Fruit fly (Drosophila melanogaster) whole organism, embryonic: Measurements from ENCODE around the gene TTLL15.
A peak's percentile ranks its signal among the peaks of the same experiment; 100 is the strongest.

Experiments
- Atf-2 ChIP-seq: fragments of 200-800 bp; sonication (Bioruptor generic); optimal IDR thresholded peaks from 2 replicates; lab custom pipeline; 2016; ENCODE audit warnings: missing biosample characterization, missing genetic modification characterization
- BtbVII ChIP-seq: fragments of 200-800 bp; sonication (Bioruptor generic); optimal IDR thresholded peaks from 3 replicates; lab custom pipeline; 2017; ENCODE audit warnings: missing biosample characterization, mild to moderate bottlenecking, missing genetic modification characterization
- CG11504 ChIP-seq: fragments of 200-800 bp; sonication (Bioruptor generic); optimal IDR thresholded peaks from 3 replicates; lab custom pipeline; 2019; ENCODE audit warnings: missing biosample characterization, mild to moderate bottlenecking, missing genetic modification characterization, moderate library complexity
- CG12104 ChIP-seq: fragments of 200-800 bp; sonication (Bioruptor generic); optimal IDR thresholded peaks from 3 replicates; lab custom pipeline; 2016; ENCODE audit warnings: missing biosample characterization, missing genetic modification characterization
- CG12942 ChIP-seq: fragments of 200-800 bp; sonication (Bioruptor generic); optimal IDR thresholded peaks from 3 replicates; lab custom pipeline; 2016; ENCODE audit warnings: missing biosample characterization, missing genetic modification characterization
- CG14710 ChIP-seq: fragments of 200-800 bp; sonication (Bioruptor generic); optimal IDR thresholded peaks from 3 replicates; lab custom pipeline; 2019; ENCODE audit warnings: missing biosample characterization, mild to moderate bottlenecking, missing genetic modification characterization, moderate library complexity
- CG15011 ChIP-seq: fragments of 200-800 bp; sonication (Bioruptor generic); optimal IDR thresholded peaks from 3 replicates; lab custom pipeline; 2018; ENCODE audit warnings: missing biosample characterization, mild to moderate bottlenecking, missing genetic modification characterization
- CG15269 ChIP-seq: fragments of 200-800 bp; sonication (Bioruptor generic); optimal IDR thresholded peaks from 2 replicates; lab custom pipeline; 2018; ENCODE audit warnings: missing biosample characterization, mild to moderate bottlenecking, missing genetic modification characterization, moderate library complexity
- CG15696 ChIP-seq: fragments of 200-800 bp; sonication (Bioruptor generic); optimal IDR thresholded peaks from 2 replicates; lab custom pipeline; 2019; ENCODE audit warnings: missing biosample characterization, mild to moderate bottlenecking, missing genetic modification characterization, moderate library complexity
- CG2129 ChIP-seq: fragments of 200-800 bp; sonication (Bioruptor generic); IDR thresholded peaks from 2 replicates; pipeline ENCODE4 v1.3.6; 2022; ENCODE audit warnings: missing biosample characterization, missing genetic modification characterization; ENCODE audit not compliant: partially characterized antibody
- CG30403 ChIP-seq: fragments of 200-800 bp; sonication (Bioruptor generic); optimal IDR thresholded peaks from 3 replicates; lab custom pipeline; 2016; ENCODE audit warnings: missing biosample characterization, missing genetic modification characterization
- CG30431 ChIP-seq: fragments of 200-800 bp; sonication (Bioruptor generic); optimal IDR thresholded peaks from 2 replicates; lab custom pipeline; 2017; ENCODE audit warnings: missing biosample characterization, missing genetic modification characterization
- CG31441 ChIP-seq: fragments of 200-800 bp; sonication (Bioruptor generic); IDR thresholded peaks from 2 replicates; pipeline ENCODE4 v1.3.6; 2022; ENCODE audit warnings: missing biosample characterization, missing genetic modification characterization
- CG33213 ChIP-seq: fragments of 200-800 bp; sonication (Bioruptor generic); optimal IDR thresholded peaks from 3 replicates; lab custom pipeline; 2016; ENCODE audit warnings: missing biosample characterization, missing genetic modification characterization
- CG3847 ChIP-seq: fragments of 200-800 bp; sonication (Bioruptor generic); IDR thresholded peaks from 2 replicates; pipeline ENCODE4 v1.3.6; 2022; ENCODE audit warnings: missing biosample characterization, missing genetic modification characterization
- CG5245 ChIP-seq: fragments of 200-800 bp; sonication (Bioruptor generic); optimal IDR thresholded peaks from 3 replicates; lab custom pipeline; 2016; ENCODE audit warnings: missing biosample characterization, missing genetic modification characterization
- CG7963 ChIP-seq: fragments of 200-800 bp; sonication (Bioruptor generic); IDR thresholded peaks from 3 replicates; pipeline ENCODE4 v1.3.6; 2022; ENCODE audit warnings: missing biosample characterization, missing genetic modification characterization; ENCODE audit not compliant: partially characterized antibody
- CG7987 ChIP-seq: fragments of 200-800 bp; sonication (Bioruptor generic); optimal IDR thresholded peaks from 2 replicates; lab custom pipeline; 2018; ENCODE audit warnings: missing biosample characterization, mild to moderate bottlenecking, missing genetic modification characterization, moderate library complexity
- CG8359 ChIP-seq: fragments of 200-800 bp; sonication (Bioruptor generic); optimal IDR thresholded peaks from 2 replicates; lab custom pipeline; 2017; ENCODE audit warnings: missing biosample characterization, mild to moderate bottlenecking, missing genetic modification characterization, borderline replicate concordance
- CG8478 ChIP-seq: fragments of >200 bp; optimal IDR thresholded peaks from 2 replicates; lab custom pipeline; 2018
- CG8924 ChIP-seq: fragments of 200-800 bp; optimal IDR thresholded peaks from 3 replicates; lab custom pipeline; 2019; ENCODE audit warnings: missing biosample characterization, mild to moderate bottlenecking, missing genetic modification characterization, moderate library complexity
- CG9727 ChIP-seq: fragments of 200-800 bp; sonication (Bioruptor generic); optimal IDR thresholded peaks from 3 replicates; lab custom pipeline; 2017; ENCODE audit warnings: missing biosample characterization, mild to moderate bottlenecking, missing genetic modification characterization
- CrebB ChIP-seq: fragments of 200-800 bp; sonication (Bioruptor generic); optimal IDR thresholded peaks from 3 replicates; lab custom pipeline; 2018; ENCODE audit warnings: missing biosample characterization, mild to moderate bottlenecking, missing genetic modification characterization
- D19A ChIP-seq: fragments of 200-800 bp; optimal IDR thresholded peaks from 3 replicates; lab custom pipeline; 2019; ENCODE audit warnings: missing biosample characterization, mild to moderate bottlenecking, missing genetic modification characterization, moderate library complexity
- Dad ChIP-seq: fragments of 200-800 bp; sonication (Bioruptor generic); optimal IDR thresholded peaks from 3 replicates; lab custom pipeline; 2016; ENCODE audit warnings: missing biosample characterization, missing genetic modification characterization
- Fer3 ChIP-seq: fragments of 200-800 bp; sonication (Bioruptor generic); optimal IDR thresholded peaks from 2 replicates; lab custom pipeline; 2018; ENCODE audit warnings: missing biosample characterization, mild to moderate bottlenecking, missing genetic modification characterization, moderate library complexity
- Gsc ChIP-seq: fragments of 200-800 bp; sonication (Bioruptor generic); IDR thresholded peaks from 2 replicates; pipeline ENCODE4 v1.3.6; 2022; ENCODE audit warnings: missing biosample characterization, missing genetic modification characterization
- HLH4C ChIP-seq: fragments of 200-800 bp; sonication (Bioruptor generic); IDR thresholded peaks from 3 replicates; pipeline ENCODE4 v1.3.6; 2022; ENCODE audit warnings: missing biosample characterization, missing genetic modification characterization; ENCODE audit not compliant: partially characterized antibody
- Hey ChIP-seq: fragments of 200-800 bp; sonication (Bioruptor generic); optimal IDR thresholded peaks from 3 replicates; lab custom pipeline; 2018; ENCODE audit warnings: missing biosample characterization, mild to moderate bottlenecking, missing genetic modification characterization
- Lpt ChIP-seq: fragments of >200 bp; optimal IDR thresholded peaks from 2 replicates; lab custom pipeline; 2018; ENCODE audit warnings: missing biosample characterization, missing genetic modification characterization
- Med ChIP-seq: fragments of 200-800 bp; sonication (Bioruptor generic); peaks from one replicate; lab custom pipeline; 2016; ENCODE audit warnings: missing biosample characterization, missing genetic modification characterization, mild to moderate bottlenecking, inconsistent platforms, moderate library complexity
- Nf-YC ChIP-seq: fragments of 200-800 bp; optimal IDR thresholded peaks from 3 replicates; lab custom pipeline; 2019; ENCODE audit warnings: missing biosample characterization, mild to moderate bottlenecking, missing genetic modification characterization, moderate library complexity
- Oli ChIP-seq: fragments of 200-800 bp; sonication (Bioruptor generic); optimal IDR thresholded peaks from 2 replicates; lab custom pipeline; 2018; ENCODE audit warnings: missing biosample characterization, mild to moderate bottlenecking, missing genetic modification characterization, moderate library complexity
- Sox102F ChIP-seq: fragments of 200-800 bp; sonication (Bioruptor generic); optimal IDR thresholded peaks from 2 replicates; lab custom pipeline; 2018; ENCODE audit warnings: missing biosample characterization, mild to moderate bottlenecking, missing genetic modification characterization, moderate library complexity
- Vsx1 ChIP-seq: fragments of 200-800 bp; sonication (Bioruptor generic); optimal IDR thresholded peaks from 2 replicates; lab custom pipeline; 2017; ENCODE audit warnings: missing biosample characterization, mild to moderate bottlenecking, missing genetic modification characterization, missing genetic modification reagents
- ci ChIP-seq: fragments of 200-800 bp; sonication (Bioruptor generic); IDR thresholded peaks from 3 replicates; pipeline ENCODE4 v1.3.6; 2022; ENCODE audit warnings: missing biosample characterization, missing genetic modification characterization
- dati ChIP-seq: fragments of 200-800 bp; sonication (Bioruptor generic); IDR thresholded peaks from 2 replicates; pipeline ENCODE4 v1.3.6; 2022; ENCODE audit warnings: missing biosample characterization, missing genetic modification characterization
- eyg ChIP-seq: fragments of 200-800 bp; sonication (Bioruptor generic); optimal IDR thresholded peaks from 3 replicates; lab custom pipeline; 2016; ENCODE audit warnings: missing biosample characterization, missing genetic modification characterization
- gt ChIP-seq: fragments of 200-800 bp; sonication (Bioruptor generic); IDR thresholded peaks from 2 replicates; pipeline ENCODE4 v1.3.6; 2022; ENCODE audit warnings: missing biosample characterization, missing genetic modification characterization
- hb ChIP-seq: fragments of 200-800 bp; sonication (Bioruptor generic); IDR thresholded peaks from 3 replicates; pipeline ENCODE4 v1.3.6; 2022; ENCODE audit warnings: missing biosample characterization, missing genetic modification characterization; ENCODE audit not compliant: partially characterized antibody
- lmd ChIP-seq: fragments of 200-800 bp; sonication (Bioruptor generic); IDR thresholded peaks from 2 replicates; pipeline ENCODE4 v1.3.6; 2022; ENCODE audit warnings: missing biosample characterization, missing genetic modification characterization
- lov ChIP-seq, 2 experiments: fragments of 200-800 bp in 1 of 2; fragments of >200 bp in 1 of 2; sonication (Bioruptor generic) in 1 of 2; IDR thresholded peaks in 1 of 2; optimal IDR thresholded peaks in 1 of 2; 2 replicates in 1 of 2; 3 replicates in 1 of 2; pipeline versions ENCODE4 v1.3.6 to Lab custom; 2017 to 2022; ENCODE audit warnings: missing biosample characterization in 1 of 2, missing genetic modification characterization in 1 of 2
- otp ChIP-seq: fragments of 200-800 bp; sonication (Bioruptor generic); IDR thresholded peaks from 3 replicates; pipeline ENCODE4, ENCODE4 v1.3.6; 2022; ENCODE audit warnings: missing biosample characterization, missing genetic modification characterization
- peb ChIP-seq: fragments of 200-800 bp; sonication (Bioruptor generic); IDR thresholded peaks from 2 replicates; pipeline ENCODE4 v1.3.6; 2022; ENCODE audit warnings: missing biosample characterization, missing genetic modification characterization
- pum ChIP-seq: fragments of 200-800 bp; sonication (Bioruptor generic); optimal IDR thresholded peaks from 2 replicates; lab custom pipeline; 2016; ENCODE audit warnings: missing biosample characterization, missing genetic modification characterization
- shn ChIP-seq: fragments of 200-800 bp; sonication (Bioruptor generic); optimal IDR thresholded peaks from 3 replicates; lab custom pipeline; 2016; ENCODE audit warnings: missing biosample characterization, missing genetic modification characterization
- sisA ChIP-seq: fragments of 200-800 bp; sonication (Bioruptor generic); IDR thresholded peaks from 2 replicates; pipeline ENCODE4 v1.3.6; 2022; ENCODE audit warnings: missing biosample characterization, missing genetic modification characterization
- sqz ChIP-seq: fragments of 200-800 bp; sonication (Bioruptor generic); optimal IDR thresholded peaks from 3 replicates; lab custom pipeline; 2018; ENCODE audit warnings: missing biosample characterization, mild to moderate bottlenecking, missing genetic modification characterization
- stc ChIP-seq: fragments of 200-800 bp; sonication (Bioruptor generic); IDR thresholded peaks from 2 replicates; pipeline ENCODE4 v1.3.6; 2022; ENCODE audit warnings: missing biosample characterization, missing genetic modification characterization
- sug ChIP-seq: fragments of 200-800 bp; optimal IDR thresholded peaks from 2 replicates; lab custom pipeline; 2019; ENCODE audit warnings: missing biosample characterization, mild to moderate bottlenecking, missing genetic modification characterization, moderate library complexity
- twi ChIP-seq: fragments of 200-800 bp; optimal IDR thresholded peaks from 2 replicates; lab custom pipeline; 2019; ENCODE audit warnings: missing biosample characterization, mild to moderate bottlenecking, missing genetic modification characterization, moderate library complexity

TTLL15 gene

DNA sequence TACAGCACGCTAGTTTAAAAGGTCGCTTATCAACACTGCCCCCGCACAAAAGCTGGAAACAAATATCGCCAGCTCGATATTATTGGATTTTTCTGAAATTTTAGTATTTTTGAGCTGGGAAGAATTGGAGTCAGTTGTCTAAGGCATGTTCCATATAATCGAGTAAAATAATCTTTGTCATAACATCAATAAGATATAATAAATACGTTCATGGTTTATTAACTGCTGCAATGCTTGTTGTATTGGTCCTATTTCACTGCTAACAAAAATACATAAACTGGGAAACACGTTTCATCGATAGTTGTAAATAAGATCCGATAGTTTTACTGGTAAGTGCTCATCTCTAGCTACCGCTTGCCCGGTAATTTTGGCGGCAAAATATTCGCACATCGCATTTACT lies 26.9 kb upstream of the TTLL15 start, which contains the start of the genes Art1 and Mcm5 (continued):
- TF ChIP-seq CG15269 (tag; lab: Kevin White, UChicago) = no peak
- TF ChIP-seq dati = no peak
- TF ChIP-seq gt (GFP tag; lab: Robert Waterston, UW) = no peak
- TF ChIP-seq twi (tag; lab: Kevin White, UChicago) = peak; percentile 22
- TF ChIP-seq CG30431 (GFP tag; lab: Kevin White, UChicago) = no peak
- no peak; the same call in 1 of the 2 replicates for TF ChIP-seq lmd (GFP tag; lab: Robert Waterston, UW)
- TF ChIP-seq CG7987 (GFP tag; lab: Kevin White, UChicago) = no peak
- peak; percentile 14 for TF ChIP-seq eyg
- peak; percentile 83 for TF ChIP-seq CG14710 (tag; lab: Kevin White, UChicago)
- peak; percentile 25 for TF ChIP-seq CG33213
- TF ChIP-seq Gsc (GFP tag; lab: Robert Waterston, UW) = no peak
- TF ChIP-seq otp = no peak
- TF ChIP-seq lov (optimal IDR thresholded peaks at IDR 0.05; lab: Kevin White, UChicago) = no peak
- TF ChIP-seq lov (GFP tag; IDR thresholded peaks at IDR 0.05; lab: Robert Waterston, UW) = no peak
- TF ChIP-seq CG11504 (tag; lab: Kevin White, UChicago) = no peak
- no peak for TF ChIP-seq sqz
- TF ChIP-seq D19A = no peak
- TF ChIP-seq CG15011 = no peak
- TF ChIP-seq CG8359 (GFP tag; lab: Kevin White, UChicago) = no peak
- TF ChIP-seq CG30403 = peak; percentile 67
- peak; percentile 30 for TF ChIP-seq CG12104 (GFP tag; lab: Kevin White, UChicago)
- TF ChIP-seq BtbVII (GFP tag; lab: Kevin White, UChicago) = no peak
- TF ChIP-seq CG3847 (GFP tag; lab: Robert Waterston, UW) = peak; percentile 62
- TF ChIP-seq CrebB (tag; lab: Kevin White, UChicago) = no peak
- peak; percentile 91 for TF ChIP-seq hb
- TF ChIP-seq Vsx1 (GFP tag; lab: Kevin White, UChicago) = no peak
- no peak for TF ChIP-seq CG8478 (lab: Kevin White, UChicago)
- no peak for TF ChIP-seq CG8924 (tag; lab: Kevin White, UChicago)
- peak; percentile 95 for TF ChIP-seq CG2129
- no peak for TF ChIP-seq sug (tag; lab: Kevin White, UChicago)
- peak; percentile 59 for TF ChIP-seq CG9727 (GFP tag; lab: Kevin White, UChicago)
- TF ChIP-seq Dad (GFP tag; lab: Kevin White, UChicago) = peak; percentile 49
- no peak for TF ChIP-seq Oli (tag; lab: Kevin White, UChicago)
- no peak for TF ChIP-seq stc (GFP tag; lab: Robert Waterston, UW)
- TF ChIP-seq Atf-2 (GFP tag; lab: Kevin White, UChicago) = no peak
- TF ChIP-seq CG12942 = no peak
- peak; percentile 91 for TF ChIP-seq Med (GFP tag; lab: Kevin White, UChicago)
- peak; percentile 71; the same call in 1 of the 3 replicates for TF ChIP-seq CG7963 (GFP tag; lab: Robert Waterston, UW)
- no peak for TF ChIP-seq CG31441 (GFP tag; lab: Robert Waterston, UW)
- no peak for TF ChIP-seq Lpt (GFP tag; lab: Kevin White, UChicago)
- TF ChIP-seq Nf-YC = no peak
- no peak for TF ChIP-seq Sox102F
- TF ChIP-seq CG15696 (tag; lab: Kevin White, UChicago) = no peak
- TF ChIP-seq Hey (tag; lab: Kevin White, UChicago) = no peak
- TF ChIP-seq ci (GFP tag; lab: Robert Waterston, UW) = no peak
- peak; percentile 52 for TF ChIP-seq shn
- TF ChIP-seq CG5245 (GFP tag; lab: Kevin White, UChicago) = no peak
- no peak for TF ChIP-seq sisA (GFP tag; lab: Robert Waterston, UW)
- TF ChIP-seq pum = peak; percentile 17
- TF ChIP-seq Fer3 = no peak
- TF ChIP-seq HLH4C = peak; percentile 89
- no peak for TF ChIP-seq peb (GFP tag; lab: Robert Waterston, UW)
